Fruit fly (Drosophila melanogaster) whole organism, embryonic: Measurements from ENCODE around the gene Pif1B.

Experiments used
- Bgb ChIP-seq: fragments of 200-800 bp; sonication (Bioruptor generic); IDR thresholded peaks from 2 replicates; pipeline ENCODE4 v1.3.6; 2022; ENCODE audit warnings: missing biosample characterization, missing genetic modification characterization; ENCODE audit not compliant: partially characterized antibody
- Bteb2 ChIP-seq: fragments of 200-800 bp; sonication (Bioruptor generic); optimal IDR thresholded peaks from 2 replicates; lab custom pipeline; 2016; ENCODE audit warnings: missing biosample characterization, missing genetic modification characterization
- CG10267 ChIP-seq: fragments of 200-800 bp; sonication (Bioruptor generic); optimal IDR thresholded peaks from 2 replicates; lab custom pipeline; 2018; ENCODE audit warnings: missing biosample characterization, mild to moderate bottlenecking, missing genetic modification characterization, moderate library complexity
- CG10543 ChIP-seq: fragments of 200-800 bp; sonication (Bioruptor generic); optimal IDR thresholded peaks from 3 replicates; lab custom pipeline; 2017; ENCODE audit warnings: missing biosample characterization, mild to moderate bottlenecking, missing genetic modification characterization, moderate library complexity
- CG10959 ChIP-seq: fragments of 200-800 bp; sonication (Bioruptor generic); IDR thresholded peaks from 2 replicates; pipeline ENCODE4 v1.3.6; 2022; ENCODE audit warnings: missing biosample characterization, missing genetic modification characterization
- CG11398 ChIP-seq: fragments of 200-800 bp; sonication (Bioruptor generic); optimal IDR thresholded peaks from 2 replicates; lab custom pipeline; 2016; ENCODE audit warnings: missing biosample characterization, missing genetic modification characterization
- CG12942 ChIP-seq: fragments of 200-800 bp; sonication (Bioruptor generic); optimal IDR thresholded peaks from 3 replicates; lab custom pipeline; 2016; ENCODE audit warnings: missing biosample characterization, missing genetic modification characterization
- CG13123 ChIP-seq: fragments of 200-800 bp; sonication (Bioruptor generic); optimal IDR thresholded peaks from 2 replicates; lab custom pipeline; 2016; ENCODE audit warnings: missing biosample characterization, missing genetic modification characterization
- CG14014 ChIP-seq: fragments of 200-800 bp; sonication (Bioruptor generic); IDR thresholded peaks from 2 replicates; pipeline ENCODE4 v1.3.6; 2022; ENCODE audit warnings: missing biosample characterization, missing genetic modification characterization
- CG14667 ChIP-seq: fragments of 200-800 bp; sonication (Bioruptor generic); IDR thresholded peaks from 2 replicates; pipeline ENCODE4 v1.3.6; 2022; ENCODE audit warnings: missing biosample characterization, missing genetic modification characterization
- CG1529 ChIP-seq: fragments of 200-800 bp; sonication (Bioruptor generic); optimal IDR thresholded peaks from 3 replicates; lab custom pipeline; 2018; ENCODE audit warnings: missing biosample characterization, missing genetic modification characterization
- CG17359 ChIP-seq: fragments of 200-800 bp; sonication (Bioruptor generic); optimal IDR thresholded peaks from 3 replicates; lab custom pipeline; 2018; ENCODE audit warnings: missing biosample characterization, mild to moderate bottlenecking, missing genetic modification characterization, moderate library complexity
- CG17612 ChIP-seq: fragments of 200-800 bp; sonication (Bioruptor generic); IDR thresholded peaks from 2 replicates; pipeline ENCODE4 v1.3.6; 2022; ENCODE audit warnings: missing biosample characterization, missing genetic modification characterization
- CG18262 ChIP-seq: fragments of 200-800 bp; optimal IDR thresholded peaks from 3 replicates; lab custom pipeline; 2019; ENCODE audit warnings: missing biosample characterization, mild to moderate bottlenecking, missing genetic modification characterization, moderate library complexity
- CG3163 ChIP-seq: fragments of 200-800 bp; sonication (Bioruptor generic); optimal IDR thresholded peaks from 3 replicates; lab custom pipeline; 2016; ENCODE audit warnings: missing biosample characterization, missing genetic modification characterization
- CG3726 ChIP-seq: fragments of 200-800 bp; sonication (Bioruptor generic); IDR thresholded peaks from 3 replicates; pipeline ENCODE4, ENCODE4 v1.3.6; 2022; ENCODE audit warnings: missing biosample characterization, missing genetic modification characterization
- CG43689 ChIP-seq: fragments of 200-800 bp; sonication (Bioruptor generic); IDR thresholded peaks from 2 replicates; pipeline ENCODE4 v1.3.6; 2022; ENCODE audit warnings: missing biosample characterization, missing genetic modification characterization
- CG5953 ChIP-seq: fragments of 200-800 bp; sonication (Bioruptor generic); IDR thresholded peaks from 2 replicates; pipeline ENCODE4 v1.3.6; 2022; ENCODE audit warnings: missing biosample characterization, missing genetic modification characterization
- CG6683 ChIP-seq: fragments of 200-800 bp; sonication (Bioruptor generic); optimal IDR thresholded peaks from 2 replicates; lab custom pipeline; 2017; ENCODE audit warnings: missing biosample characterization, mild to moderate bottlenecking, missing genetic modification characterization, missing genetic modification reagents
- Deaf1 ChIP-seq: fragments of 200-800 bp; optimal IDR thresholded peaks from 3 replicates; lab custom pipeline; 2019; ENCODE audit warnings: missing biosample characterization, mild to moderate bottlenecking, missing genetic modification characterization, moderate library complexity
- Doc2 ChIP-seq: fragments of 200-800 bp; sonication (Bioruptor generic); IDR thresholded peaks from 2 replicates; pipeline ENCODE4 v1.3.6; 2022; ENCODE audit warnings: missing biosample characterization, missing genetic modification characterization
- Fer2 ChIP-seq: fragments of 200-800 bp; sonication (Bioruptor generic); optimal IDR thresholded peaks from 2 replicates; lab custom pipeline; 2018; ENCODE audit warnings: missing biosample characterization, mild to moderate bottlenecking, missing genetic modification characterization, moderate library complexity
- H2.0 ChIP-seq: fragments of 200-800 bp; sonication (Bioruptor generic); IDR thresholded peaks from 2 replicates; pipeline ENCODE4 v1.3.6; 2022; ENCODE audit warnings: missing biosample characterization, missing genetic modification characterization
- Hmx ChIP-seq: fragments of 200-800 bp; sonication (Bioruptor generic); optimal IDR thresholded peaks from 2 replicates; lab custom pipeline; 2016; ENCODE audit warnings: missing biosample characterization, missing genetic modification characterization
- Lim3 ChIP-seq: fragments of 200-800 bp; sonication (Bioruptor generic); IDR thresholded peaks from 2 replicates; pipeline ENCODE4 v1.3.6; 2022; ENCODE audit warnings: missing biosample characterization, missing genetic modification characterization
- MBD-R2 ChIP-seq: fragments of 200-800 bp; sonication (Bioruptor generic); IDR thresholded peaks from 2 replicates; pipeline ENCODE4 v1.3.6; 2022; ENCODE audit warnings: missing biosample characterization, missing genetic modification characterization
- Meics ChIP-seq: fragments of 200-800 bp; sonication (Bioruptor generic); optimal IDR thresholded peaks from 2 replicates; lab custom pipeline; 2017; ENCODE audit warnings: missing biosample characterization, mild to moderate bottlenecking, missing genetic modification characterization
- Mrtf ChIP-seq: fragments of 200-800 bp; sonication (Bioruptor generic); IDR thresholded peaks from 3 replicates; pipeline ENCODE4 v1.3.6; 2022; ENCODE audit warnings: missing biosample characterization, missing genetic modification characterization
- NFAT ChIP-seq: fragments of 200-800 bp; sonication (Bioruptor generic); IDR thresholded peaks from 2 replicates; pipeline ENCODE4 v1.3.6; 2022; ENCODE audit warnings: missing biosample characterization, missing genetic modification characterization
- Optix ChIP-seq: fragments of 200-800 bp; sonication (Bioruptor generic); IDR thresholded peaks from 3 replicates; pipeline ENCODE4 v1.3.6; 2022; ENCODE audit warnings: missing biosample characterization, missing genetic modification characterization
- Rfx ChIP-seq: fragments of 200-800 bp; sonication (Bioruptor generic); IDR thresholded peaks from 2 replicates; pipeline ENCODE4 v1.3.6; 2022; ENCODE audit warnings: missing biosample characterization, missing genetic modification characterization
- Side ChIP-seq: fragments of 200-800 bp; sonication (Bioruptor generic); optimal IDR thresholded peaks from 2 replicates; lab custom pipeline; 2016; ENCODE audit warnings: missing biosample characterization, missing genetic modification characterization
- Sox100B ChIP-seq: fragments of 200-800 bp; sonication (Bioruptor generic); optimal IDR thresholded peaks from 3 replicates; lab custom pipeline; 2018; ENCODE audit warnings: missing biosample characterization, mild to moderate bottlenecking, missing genetic modification characterization
- Spps ChIP-seq: fragments of 200-800 bp; sonication (Bioruptor generic); optimal IDR thresholded peaks from 2 replicates; lab custom pipeline; 2018; ENCODE audit warnings: missing biosample characterization, mild to moderate bottlenecking, missing genetic modification characterization
- Vsx1 ChIP-seq: fragments of 200-800 bp; sonication (Bioruptor generic); optimal IDR thresholded peaks from 2 replicates; lab custom pipeline; 2017; ENCODE audit warnings: missing biosample characterization, mild to moderate bottlenecking, missing genetic modification characterization, missing genetic modification reagents
- chif ChIP-seq, 2 experiments: fragments of 200-800 bp; sonication (Bioruptor generic); optimal IDR thresholded peaks; 3 replicates each; lab custom pipeline; 2016; ENCODE audit warnings: missing biosample characterization in 2 of 2, missing genetic modification characterization in 2 of 2
- da ChIP-seq: fragments of 200-800 bp; sonication (Bioruptor generic); optimal IDR thresholded peaks from 2 replicates; lab custom pipeline; 2016; ENCODE audit warnings: missing biosample characterization, missing genetic modification characterization
- dati ChIP-seq: fragments of 200-800 bp; sonication (Bioruptor generic); IDR thresholded peaks from 2 replicates; pipeline ENCODE4 v1.3.6; 2022; ENCODE audit warnings: missing biosample characterization, missing genetic modification characterization
- en ChIP-seq: fragments of 200-800 bp; sonication (Bioruptor generic); optimal IDR thresholded peaks from 2 replicates; lab custom pipeline; 2016; ENCODE audit warnings: missing biosample characterization, missing genetic modification characterization
- gt ChIP-seq: fragments of 200-800 bp; sonication (Bioruptor generic); IDR thresholded peaks from 2 replicates; pipeline ENCODE4 v1.3.6; 2022; ENCODE audit warnings: missing biosample characterization, missing genetic modification characterization
- her ChIP-seq: fragments of 200-800 bp; sonication (Bioruptor generic); optimal IDR thresholded peaks from 2 replicates; lab custom pipeline; 2016; ENCODE audit warnings: missing biosample characterization, missing genetic modification characterization
- ind ChIP-seq: fragments of 200-800 bp; sonication (Bioruptor generic); optimal IDR thresholded peaks from 3 replicates; lab custom pipeline; 2016; ENCODE audit warnings: missing biosample characterization, missing genetic modification characterization
- inv ChIP-seq: fragments of 200-800 bp; sonication (Bioruptor generic); IDR thresholded peaks from 2 replicates; pipeline ENCODE4 v1.3.6; 2022; ENCODE audit warnings: missing biosample characterization, missing genetic modification characterization; ENCODE audit not compliant: partially characterized antibody
- lbe ChIP-seq: fragments of 200-800 bp; sonication (Bioruptor generic); optimal IDR thresholded peaks from 2 replicates; lab custom pipeline; 2016; ENCODE audit warnings: missing biosample characterization, mild to moderate bottlenecking, missing genetic modification characterization
- mirr ChIP-seq: fragments of 200-800 bp; sonication (Bioruptor generic); optimal IDR thresholded peaks from 3 replicates; lab custom pipeline; 2018; ENCODE audit warnings: missing biosample characterization, mild to moderate bottlenecking, missing genetic modification characterization
- odd ChIP-seq: fragments of 200-800 bp; sonication (Bioruptor generic); optimal IDR thresholded peaks from 2 replicates; lab custom pipeline; 2017; ENCODE audit warnings: missing biosample characterization, mild to moderate bottlenecking, missing genetic modification characterization
- otp ChIP-seq: fragments of 200-800 bp; sonication (Bioruptor generic); IDR thresholded peaks from 3 replicates; pipeline ENCODE4, ENCODE4 v1.3.6; 2022; ENCODE audit warnings: missing biosample characterization, missing genetic modification characterization
- pum ChIP-seq: fragments of 200-800 bp; sonication (Bioruptor generic); optimal IDR thresholded peaks from 2 replicates; lab custom pipeline; 2016; ENCODE audit warnings: missing biosample characterization, missing genetic modification characterization
- row ChIP-seq: fragments of 200-800 bp; sonication (Bioruptor generic); IDR thresholded peaks from 3 replicates; pipeline ENCODE4 v1.3.6; 2022; ENCODE audit warnings: missing biosample characterization, missing genetic modification characterization
- vfl ChIP-seq: fragments of 200-800 bp; sonication (Bioruptor generic); optimal IDR thresholded peaks from 2 replicates; lab custom pipeline; 2016; ENCODE audit warnings: missing biosample characterization, missing genetic modification characterization
- wek ChIP-seq: fragments of 200-800 bp; sonication (Bioruptor generic); optimal IDR thresholded peaks from 3 replicates; lab custom pipeline; 2018; ENCODE audit warnings: missing biosample characterization, mild to moderate bottlenecking, missing genetic modification characterization, moderate library complexity

Pif1B gene

dm6 chr3R:8731597-8732263, 69.2 kb downstream of the Pif1B start, which contains the start of the genes M1BP and CG8202 (continued):
- TF ChIP-seq Rfx (GFP tag; lab: Robert Waterston, UW) (peak; percentile 80), gt (no peak), odd (GFP tag; lab: Kevin White, UChicago) (peak; percentile 92), CG12942 (GFP tag; lab: Kevin White, UChicago) (peak; percentile 90), Bteb2 (peak; percentile 41), MBD-R2 (peak; percentile 74), CG1529 (GFP tag; lab: Kevin White, UChicago) (peak; percentile 64), CG13123 (GFP tag; lab: Kevin White, UChicago) (peak; percentile 73), wek (GFP tag; lab: Kevin White, UChicago) (no peak), CG10267 (tag; lab: Kevin White, UChicago) (peak; percentile 91), CG3163 (GFP tag; lab: Kevin White, UChicago) (no peak), otp (no peak), chif (GFP tag; optimal IDR thresholded peaks at IDR 0.05; lab: Kevin White, UChicago) (peak; percentile 8 to 67), Sox100B (GFP tag; lab: Kevin White, UChicago) (peak; percentile 97), Meics (GFP tag; lab: Kevin White, UChicago) (peak; percentile 94), Side (peak; percentile 32), Bgb (GFP tag; lab: Robert Waterston, UW) (no peak), en (GFP tag; lab: Kevin White, UChicago) (no peak), H2.0 (GFP tag; lab: Robert Waterston, UW) (peak; percentile 52), CG10959 (GFP tag; lab: Robert Waterston, UW) (peak; percentile 62), Hmx (GFP tag; lab: Kevin White, UChicago) (no peak), vfl (GFP tag; lab: Kevin White, UChicago) (peak; percentile 0), CG14014 (peak; percentile 71), lbe (GFP tag; lab: Kevin White, UChicago) (peak; percentile 78), Optix (GFP tag; lab: Robert Waterston, UW) (peak; percentile 65; the same call in 2 of the 3 replicates), dati (GFP tag; lab: Robert Waterston, UW) (0 out of 2 replicates have a peak, but pooled peaks have one; percentile 40), ind (GFP tag; lab: Kevin White, UChicago) (peak; percentile 94), Deaf1 (no peak), CG43689 (GFP tag; lab: Robert Waterston, UW) (peak; percentile 57; the same call in 1 of the 2 replicates), Spps (peak; percentile 78), inv (GFP tag; lab: Robert Waterston, UW) (no peak), Fer2 (tag; lab: Kevin White, UChicago) (peak; percentile 85), CG10543 (GFP tag; lab: Kevin White, UChicago) (peak; percentile 96), CG14667 (GFP tag; lab: Robert Waterston, UW) (peak; percentile 77), CG6683 (peak; percentile 86), her (no peak), da (no peak), Mrtf (peak; percentile 74; the same call in 2 of the 3 replicates), CG18262 (tag; lab: Kevin White, UChicago) (peak; percentile 97), CG3726 (GFP tag; lab: Robert Waterston, UW) (no peak), CG17612 (GFP tag; lab: Robert Waterston, UW) (no peak), CG17359 (tag; lab: Kevin White, UChicago) (peak; percentile 84), CG5953 (no peak), Doc2 (GFP tag; lab: Robert Waterston, UW) (peak; percentile 34; the same call in 1 of the 2 replicates), NFAT (GFP tag; lab: Robert Waterston, UW) (peak; percentile 81), row (GFP tag; lab: Robert Waterston, UW) (peak; percentile 91), Lim3 (GFP tag; lab: Robert Waterston, UW) (no peak), mirr (peak; percentile 56), CG11398 (GFP tag; lab: Kevin White, UChicago) (no peak), Vsx1 (GFP tag; lab: Kevin White, UChicago) (no peak), pum (GFP tag; lab: Kevin White, UChicago) (peak; percentile 56)
